Fruit fly (Drosophila melanogaster): Measurements from ENCODE around the gene tra.

Gene tra

dm6 chr3L:16544220-16544619 lies 46.6 kb downstream of the tra start:
- TF ChIP-seq CG4496 (GFP tag; IDR thresholded peaks at IDR 0.05) = no peak
- no peak for TF ChIP-seq CG12605 (GFP tag; IDR thresholded peaks at IDR 0.05)
- no peak for TF ChIP-seq CG8159 (tag; optimal IDR thresholded peaks at IDR 0.05)
- no peak for TF ChIP-seq CG9948 (tag; optimal IDR thresholded peaks at IDR 0.05)

DNA sequence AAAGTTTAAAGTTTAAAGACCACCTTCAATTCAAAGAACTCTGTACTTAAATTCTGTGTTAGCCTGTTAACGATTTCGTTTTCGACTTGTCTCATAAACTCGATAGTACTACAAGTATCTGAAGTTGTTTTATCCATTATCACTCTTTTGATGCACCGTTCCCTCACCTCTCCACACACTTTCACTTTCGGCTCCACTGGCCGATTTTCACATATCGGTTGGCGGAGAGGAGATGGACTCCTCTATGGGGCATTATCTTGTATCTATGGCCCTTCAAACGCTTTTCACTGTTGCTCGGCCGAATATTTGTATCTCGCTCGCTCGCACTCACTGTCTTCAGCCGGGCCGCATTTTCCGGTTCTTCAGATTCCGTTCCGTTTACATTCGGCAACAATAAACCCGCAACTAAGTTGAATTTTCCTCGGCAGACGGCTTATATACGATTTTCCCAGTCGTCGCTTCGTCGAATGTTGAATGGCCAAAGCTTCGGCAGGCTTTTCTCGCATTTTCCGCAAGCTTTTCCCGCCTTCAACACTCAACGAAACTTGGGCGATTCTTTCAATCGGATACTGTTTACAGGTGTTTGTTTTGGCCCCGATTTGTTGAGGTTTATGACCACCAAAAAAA lies 47.7 kb downstream of the tra start, which contains the start of gene CG43373:
Gene CG43373 (minus strand): TSS at position 373 of the 627 bp plus-strand sequence.
- TF ChIP-seq fd96Ca (GFP tag; IDR thresholded peaks at IDR 0.05) (0 out of 3 replicates have a peak, but pooled peaks have one; percentile 17), CG17806 (tag; optimal IDR thresholded peaks at IDR 0.05) (no peak)

All from whole organism, pupa.